Worm (Caenorhabditis elegans): ENCODE measurements around the gene zmp-2.

zmp-2 gene

DNA sequence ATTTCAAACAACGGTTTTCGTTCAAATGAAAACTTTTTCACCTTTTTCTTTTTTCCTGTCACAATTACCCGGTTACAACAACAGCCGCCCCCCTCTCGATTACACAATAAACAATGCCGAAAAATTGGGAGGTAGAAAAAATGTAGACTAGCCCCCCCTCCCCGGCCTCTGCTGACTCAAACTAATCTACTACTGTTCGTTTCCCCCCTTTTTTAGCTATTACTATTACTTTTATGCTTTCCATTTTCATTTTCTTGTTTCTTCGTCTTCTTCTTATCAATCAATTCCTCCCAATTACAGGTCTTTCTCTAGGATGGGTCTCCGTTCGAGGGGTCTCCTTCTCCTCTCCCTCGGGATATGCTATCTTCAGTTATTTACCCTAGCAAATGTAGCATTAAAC is 21.6 kb downstream of the zmp-2 start, which contains the start of gene let-805:
Gene let-805 (plus strand): TSS at position 301 of the 400 bp plus-strand sequence.
- TF ChIP-seq T23F11.4 (GFP tag; optimal IDR thresholded peaks at IDR 0.05) (no peak), fax-1 (tag; optimal IDR thresholded peaks at IDR 0.05) (no peak), pat-9 (tag; optimal IDR thresholded peaks at IDR 0.05) (no peak), pqm-1 (tag; optimal IDR thresholded peaks at IDR 0.05) (no peak), pag-3 (tag; optimal IDR thresholded peaks at IDR 0.05; ENCODE audit: borderline replicate concordance) (no peak), Y22D7AL.16 (tag; optimal IDR thresholded peaks at IDR 0.05) (no peak), ceh-9 (tag; optimal IDR thresholded peaks at IDR 0.05) (no peak), C08G9.2 (tag; optimal IDR thresholded peaks at IDR 0.05) (no peak), rnt-1 (tag; optimal IDR thresholded peaks at IDR 0.05) (no peak), unc-3 (GFP tag; conservative IDR thresholded peaks at IDR 0.05) (no peak), unc-3 (tag; optimal IDR thresholded peaks at IDR 0.05) (no peak), ceh-24 (tag; optimal IDR thresholded peaks at IDR 0.05) (no peak), gmeb-2 (tag; optimal IDR thresholded peaks at IDR 0.05) (no peak), ceh-2 (tag; optimal IDR thresholded peaks at IDR 0.05) (no peak), elt-4 (tag; optimal IDR thresholded peaks at IDR 0.05) (no peak), ceh-31 (tag; optimal IDR thresholded peaks at IDR 0.05) (no peak)

DNA sequence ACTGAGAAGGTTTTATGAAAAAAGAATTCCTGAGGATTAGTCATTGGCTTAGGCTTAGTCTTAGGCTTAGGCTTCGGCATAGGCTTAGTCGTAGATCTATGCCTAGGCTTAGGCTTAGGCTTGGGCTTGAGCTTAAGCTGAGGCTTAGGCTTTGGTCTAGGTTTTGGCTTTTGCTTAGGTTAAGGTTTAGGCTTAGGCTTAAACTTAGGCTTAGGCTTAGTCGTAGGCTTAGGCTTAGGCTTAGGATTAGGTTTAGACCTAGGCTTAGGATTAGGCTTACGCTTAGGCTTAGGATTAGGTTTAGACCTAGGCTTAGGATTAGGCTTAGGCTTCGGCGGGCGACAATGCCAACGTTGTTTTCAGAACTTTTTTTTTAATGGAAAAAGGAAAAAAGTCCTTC is 39.3 kb downstream of the zmp-2 start:
- TF ChIP-seq dve-1 (tag; optimal IDR thresholded peaks at IDR 0.05) (peak; percentile 81), pat-9 (tag; optimal IDR thresholded peaks at IDR 0.05) (no peak)

DNA sequence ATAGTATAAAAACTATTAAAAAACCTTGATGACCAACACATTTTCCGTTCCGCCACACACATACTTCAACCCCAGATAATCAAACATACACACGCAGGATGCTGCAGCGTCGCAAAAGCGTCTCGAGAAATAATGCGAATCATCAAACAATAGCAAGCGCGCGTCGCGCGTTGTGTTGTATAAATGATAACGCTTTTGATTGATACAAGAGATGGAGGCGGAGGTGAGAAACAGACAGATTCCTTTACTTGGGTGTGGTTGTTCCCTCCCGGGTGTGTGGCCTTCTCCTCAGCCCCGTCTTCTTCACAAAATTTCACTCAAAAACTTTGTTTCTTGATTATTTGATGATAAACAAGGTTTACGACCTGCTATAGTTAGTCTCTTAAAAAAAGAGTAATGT is 39.9 kb downstream of the zmp-2 start:
- TF ChIP-seq dve-1 (tag; optimal IDR thresholded peaks at IDR 0.05) (peak; percentile 3), unc-86 (tag; optimal IDR thresholded peaks at IDR 0.05) (no peak)

DNA sequence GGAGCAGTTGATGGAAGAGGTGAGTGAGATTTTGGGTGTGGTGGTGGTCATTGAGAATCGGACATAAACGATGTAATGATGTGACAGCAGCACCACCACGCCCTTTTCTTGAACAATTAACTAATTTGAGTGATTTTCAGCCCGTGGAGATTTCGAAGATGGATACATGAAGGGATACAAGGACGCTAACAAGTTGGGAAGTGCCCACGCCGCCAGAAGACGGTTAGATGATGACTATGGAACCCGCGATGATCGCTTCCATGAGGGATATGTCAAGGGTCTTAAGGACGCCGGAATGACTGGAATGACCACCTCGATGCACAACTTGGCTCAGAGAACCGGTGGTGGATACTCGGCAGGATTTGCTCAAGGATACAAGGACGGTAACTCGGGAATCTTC is 41.8 kb downstream of the zmp-2 start:
- TF ChIP-seq Y22D7AL.16 (tag; optimal IDR thresholded peaks at IDR 0.05): no peak
- TF ChIP-seq ceh-2 (tag; optimal IDR thresholded peaks at IDR 0.05): no peak
- no peak for TF ChIP-seq gmeb-2 (tag; optimal IDR thresholded peaks at IDR 0.05)
- TF ChIP-seq hlh-8 (tag; optimal IDR thresholded peaks at IDR 0.05): no peak

DNA sequence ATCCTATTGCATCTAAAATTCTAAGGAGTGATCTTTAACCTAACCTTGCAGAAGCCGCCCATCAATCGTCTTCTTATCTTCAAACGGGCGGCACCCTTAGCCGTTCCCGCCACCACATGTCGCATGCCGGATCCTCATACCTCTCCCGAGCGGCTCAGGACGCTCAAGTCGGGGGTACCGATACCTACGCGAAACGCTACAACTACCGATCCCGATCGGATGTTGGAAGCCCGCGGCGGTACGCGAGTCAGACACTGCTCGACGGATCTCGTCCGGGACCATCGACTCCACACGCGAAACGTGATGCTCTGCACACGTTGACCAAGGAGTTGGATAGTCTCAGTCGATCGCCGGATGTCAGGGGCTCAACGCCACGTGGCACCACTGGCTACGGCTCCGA is 43.2 kb downstream of the zmp-2 start:
- no peak for TF ChIP-seq mec-3 (tag; optimal IDR thresholded peaks at IDR 0.05; ENCODE audit: borderline replicate concordance)

DNA sequence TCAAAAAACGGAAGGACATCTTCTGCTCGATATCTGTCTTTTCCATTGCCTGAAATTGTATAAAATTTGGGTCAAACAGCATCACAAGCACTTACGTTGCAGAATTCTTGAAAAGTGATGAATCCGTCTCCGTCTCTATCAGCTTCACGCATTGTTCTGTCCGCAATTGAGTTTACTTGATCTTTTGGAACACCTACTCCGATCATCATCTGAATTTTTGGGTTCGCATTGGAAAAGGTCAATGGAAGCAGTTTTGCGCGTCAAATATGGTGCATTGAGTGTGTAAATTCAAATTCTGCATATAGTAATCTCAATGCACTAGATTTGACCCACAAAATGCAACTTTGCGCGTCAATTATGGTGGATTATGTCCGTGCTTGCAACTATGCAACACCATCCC is 45.4 kb downstream of the zmp-2 start:
- no peak for TF ChIP-seq pat-9 (tag; optimal IDR thresholded peaks at IDR 0.05)
- TF ChIP-seq ceh-2 (tag; optimal IDR thresholded peaks at IDR 0.05): no peak
- TF ChIP-seq pag-3 (tag; optimal IDR thresholded peaks at IDR 0.05; ENCODE audit: borderline replicate concordance): no peak
- no peak for TF ChIP-seq nhr-232 (tag; optimal IDR thresholded peaks at IDR 0.05)

DNA sequence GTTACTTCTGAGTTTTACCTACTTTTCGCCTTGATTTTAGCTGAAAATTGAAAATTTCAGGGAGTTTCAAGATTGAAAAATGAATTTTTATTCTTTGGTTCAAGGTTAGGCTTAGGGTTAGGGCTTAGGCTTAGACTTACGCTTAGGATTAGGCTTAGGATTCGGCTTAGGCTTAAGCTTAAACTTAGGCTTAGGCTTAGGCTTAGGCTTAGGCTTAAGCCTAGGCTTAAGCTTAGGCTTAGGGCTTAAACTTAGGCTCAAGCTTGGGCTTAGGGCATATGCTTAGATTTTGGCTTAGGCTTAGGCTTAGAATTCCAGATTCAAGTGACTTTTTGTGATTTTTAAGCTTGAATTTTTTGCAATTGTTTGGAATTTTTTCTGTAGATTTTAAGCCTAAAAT is 47.2 kb downstream of the zmp-2 start:
- TF ChIP-seq ttx-3 (tag; optimal IDR thresholded peaks at IDR 0.05) (no peak), dve-1 (tag; optimal IDR thresholded peaks at IDR 0.05) (peak; percentile 97)

DNA sequence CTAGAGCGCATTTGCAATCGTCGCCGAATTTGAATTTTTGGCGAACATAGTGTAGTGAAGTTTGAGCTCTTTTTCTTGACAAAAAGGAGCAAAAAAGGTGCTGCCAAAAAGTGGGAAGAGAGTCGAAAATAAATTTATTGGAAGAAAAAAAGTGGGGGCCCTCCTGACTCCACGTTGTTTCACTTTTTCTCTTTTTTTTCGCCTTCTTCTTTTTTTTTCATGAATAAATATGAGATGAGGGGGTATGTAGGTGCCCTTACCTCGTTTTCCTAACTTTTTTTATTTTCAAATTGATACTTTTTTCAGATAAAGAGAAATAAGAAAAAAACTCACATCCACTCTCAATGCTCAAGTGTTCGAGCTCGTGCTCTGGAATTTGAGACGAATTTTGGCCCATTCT is 49.9 kb downstream of the zmp-2 start, which contains the start of the genes Y71H2AL.2, Y71H2AL.4 and pbo-1:
Gene Y71H2AL.2 (plus strand): TSS at position 301 of the 400 bp plus-strand sequence.
Gene Y71H2AL.4 (plus strand): TSS at position 345 of the 400 bp plus-strand sequence.
Gene pbo-1 (minus strand): TSS at position 400 of the 400 bp plus-strand sequence.
- no peak for TF ChIP-seq gmeb-2 (tag; optimal IDR thresholded peaks at IDR 0.05)
- no peak for TF ChIP-seq nhr-11 (tag; optimal IDR thresholded peaks at IDR 0.05)
- TF ChIP-seq ztf-16 (tag; optimal IDR thresholded peaks at IDR 0.05): no peak
- no peak for TF ChIP-seq pha-4 (tag; optimal IDR thresholded peaks at IDR 0.05)
- no peak for TF ChIP-seq C38D4.7 (GFP tag; optimal IDR thresholded peaks at IDR 0.05)
- no peak for TF ChIP-seq unc-3 (GFP tag; conservative IDR thresholded peaks at IDR 0.05)
- TF ChIP-seq unc-3 (tag; optimal IDR thresholded peaks at IDR 0.05): no peak
- TF ChIP-seq ceh-2 (tag; optimal IDR thresholded peaks at IDR 0.05): no peak
- TF ChIP-seq Y22D7AL.16 (tag; optimal IDR thresholded peaks at IDR 0.05): no peak
- no peak for TF ChIP-seq elt-4 (tag; optimal IDR thresholded peaks at IDR 0.05)
- TF ChIP-seq elt-2 (tag; optimal IDR thresholded peaks at IDR 0.05): no peak
- TF ChIP-seq ceh-31 (tag; optimal IDR thresholded peaks at IDR 0.05): no peak
- TF ChIP-seq K09A11.1 (tag; optimal IDR thresholded peaks at IDR 0.05; ENCODE audit: insufficient read depth): no peak
- TF ChIP-seq rnt-1 (tag; optimal IDR thresholded peaks at IDR 0.05): no peak
- no peak for TF ChIP-seq zip-5 (tag; optimal IDR thresholded peaks at IDR 0.05)
- no peak for TF ChIP-seq hlh-30 (tag; optimal IDR thresholded peaks at IDR 0.05; ENCODE audit: insufficient read depth)
- TF ChIP-seq ceh-9 (tag; optimal IDR thresholded peaks at IDR 0.05): no peak
- no peak for TF ChIP-seq nhr-232 (tag; optimal IDR thresholded peaks at IDR 0.05)
